Worm (Caenorhabditis elegans) whole organism, late embryonic: ENCODE data around the gene sir-2.1.

Experiments used
- ceh-34 ChIP-seq: sonication (generic microtip); optimal IDR thresholded peaks from 2 replicates; lab custom pipeline; 2016; ENCODE audit warnings: mild to moderate bottlenecking, missing genetic modification characterization, missing compliant biosample characterization
- ceh-45 ChIP-seq: fragments of 200-800 bp; sonication (Bioruptor generic); IDR thresholded peaks from 2 replicates; pipeline ENCODE4 v1.3.6; 2022; ENCODE audit warnings: missing genetic modification reagents, missing genetic modification characterization, missing compliant biosample characterization
- syd-9 ChIP-seq: sonication (generic microtip); optimal IDR thresholded peaks from 2 replicates; lab custom pipeline; 2016; ENCODE audit warnings: mild to moderate bottlenecking, missing genetic modification characterization, moderate library complexity, missing compliant biosample characterization
- unc-3 ChIP-seq, 2 experiments: fragments of 200-800 bp in 1 of 2; sonication (Bioruptor generic) in 1 of 2; sonication (generic microtip) in 1 of 2; conservative IDR thresholded peaks in 1 of 2; optimal IDR thresholded peaks in 1 of 2; 2 replicates each; pipeline versions ENCODE4 v1.3.6 to Lab custom; 2016 to 2022; ENCODE audit warnings: missing compliant biosample characterization in 2 of 2, missing genetic modification characterization in 2 of 2, missing genetic modification reagents in 1 of 2
- ztf-16 ChIP-seq: sonication (generic microtip); optimal IDR thresholded peaks from 2 replicates; lab custom pipeline; 2017; ENCODE audit warnings: missing genetic modification characterization, missing compliant biosample characterization

DNA sequence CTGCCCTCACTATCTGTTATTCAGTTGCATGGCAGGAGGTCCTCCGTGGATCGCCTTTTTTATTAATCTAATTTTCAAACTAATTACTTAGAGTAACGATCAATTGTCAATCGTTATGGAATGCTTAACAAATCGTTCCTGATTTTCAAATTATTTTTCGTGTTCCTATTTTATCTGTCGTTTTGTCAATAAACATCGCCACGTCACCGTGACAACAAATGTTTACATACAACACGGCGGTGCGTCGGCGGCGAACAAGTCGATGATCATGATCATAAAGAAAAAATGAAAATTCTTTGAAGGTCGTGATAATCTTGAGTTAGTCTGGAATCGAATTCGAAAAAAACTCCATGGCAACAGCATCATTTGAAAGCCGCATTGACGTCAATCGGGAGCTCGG, 20.5 kb downstream of the sir-2.1 start:
- TF ChIP-seq unc-3 (GFP tag; conservative IDR thresholded peaks at IDR 0.05; lab: Robert Waterston, UW) (no peak), unc-3 (tag; optimal IDR thresholded peaks at IDR 0.05; lab: Kevin White, UChicago) (no peak), ceh-45 (no peak), ceh-34 (no peak), syd-9 (no peak), ztf-16 (tag; lab: Kevin White, UChicago) (no peak)
